Worm (Caenorhabditis elegans) whole organism, midembryonic: ENCODE measurements around the gene srt-42.

Source experiments
- T22C8.4 ChIP-seq: fragments of 200-800 bp; sonication (Bioruptor generic); IDR thresholded peaks from 2 replicates; pipeline ENCODE4 v1.3.6; 2022; ENCODE audit warnings: missing genetic modification characterization, missing compliant biosample characterization
- cog-1 ChIP-seq: sonication (generic microtip); optimal IDR thresholded peaks from 2 replicates; lab custom pipeline; 2016; ENCODE audit warnings: missing genetic modification characterization, missing compliant biosample characterization
- flt-1 ChIP-seq: fragments of 200-800 bp; sonication (Bioruptor generic); IDR thresholded peaks from 2 replicates; pipeline ENCODE4 v1.3.6; 2022; ENCODE audit warnings: missing genetic modification characterization, missing compliant biosample characterization
- med-1 ChIP-seq: sonication (generic microtip); optimal IDR thresholded peaks from 2 replicates; lab custom pipeline; 2017; ENCODE audit warnings: missing genetic modification characterization, mild to moderate bottlenecking, missing compliant biosample characterization, antibody characterized with exemption, missing genetic modification reagents; ENCODE audit not compliant: insufficient read depth
- ref-1 ChIP-seq: fragments of 200-800 bp; sonication (Bioruptor generic); conservative IDR thresholded peaks from 2 replicates; pipeline ENCODE4 v1.3.6; 2022; ENCODE audit warnings: missing genetic modification reagents, missing genetic modification characterization, missing compliant biosample characterization
- tab-1 ChIP-seq: fragments of 200-800 bp; sonication (Bioruptor generic); IDR thresholded peaks from 2 replicates; pipeline ENCODE4 v1.3.6; 2022; ENCODE audit warnings: missing genetic modification characterization, missing compliant biosample characterization
- ztf-29 ChIP-seq: fragments of 200-800 bp; sonication (Bioruptor generic); IDR thresholded peaks from 2 replicates; pipeline ENCODE4 v1.3.6; 2022; ENCODE audit warnings: missing genetic modification reagents, missing genetic modification characterization, missing compliant biosample characterization

ce11 chrV:1857840-1858239 is 50.6 kb downstream of the srt-42 start:
- no peak for TF ChIP-seq ref-1
- no peak for TF ChIP-seq med-1 (GFP tag; lab: Kevin White, UChicago)
- TF ChIP-seq cog-1 (tag; lab: Kevin White, UChicago): no peak
- no peak for TF ChIP-seq flt-1 (GFP tag; lab: Robert Waterston, UW)
- TF ChIP-seq T22C8.4 (GFP tag; lab: Robert Waterston, UW): no peak
- TF ChIP-seq tab-1 (GFP tag; lab: Robert Waterston, UW): no peak
- TF ChIP-seq ztf-29: no peak
